Worm (Caenorhabditis elegans) whole organism, L1 larva: Measurements from ENCODE around the gene gst-39.

ENCODE experiments used
- C04F5.9 ChIP-seq: sonication (generic microtip); optimal IDR thresholded peaks from 2 replicates; lab custom pipeline; 2016; ENCODE audit warnings: missing genetic modification characterization, missing compliant biosample characterization
- F16B12.6 ChIP-seq: fragments of 150-350 bp; optimal IDR thresholded peaks from 2 replicates; lab custom pipeline; 2014; ENCODE audit warnings: missing biosample characterization, missing genetic modification characterization
- Y116A8C.19 ChIP-seq: sonication (generic microtip); optimal IDR thresholded peaks from 2 replicates; lab custom pipeline; 2016; ENCODE audit warnings: missing compliant biosample characterization, missing genetic modification characterization, borderline replicate concordance
- aha-1 ChIP-seq: fragments of 150-350 bp; optimal IDR thresholded peaks from 2 replicates; lab custom pipeline; 2014; ENCODE audit warnings: missing biosample characterization, missing genetic modification characterization
- aly-2 ChIP-seq: fragments of 150-350 bp; optimal IDR thresholded peaks from 2 replicates; lab custom pipeline; 2014; ENCODE audit warnings: missing biosample characterization, missing genetic modification characterization
- blmp-1 ChIP-seq: fragments of 150-350 bp; optimal IDR thresholded peaks from 2 replicates; lab custom pipeline; 2014; ENCODE audit warnings: missing biosample characterization, missing genetic modification characterization
- ceh-63 ChIP-seq: fragments of 200-800 bp; sonication (Bioruptor generic); optimal IDR thresholded peaks from 2 replicates; lab custom pipeline; 2018; ENCODE audit warnings: mild to moderate bottlenecking, missing genetic modification characterization, missing compliant biosample characterization
- ceh-8 ChIP-seq: fragments of 200-800 bp; sonication (Bioruptor generic); optimal IDR thresholded peaks from 2 replicates; lab custom pipeline; 2018; ENCODE audit warnings: mild to moderate bottlenecking, missing genetic modification characterization, moderate library complexity, missing compliant biosample characterization
- ceh-88 ChIP-seq: fragments of 200-800 bp; sonication (Bioruptor generic); IDR thresholded peaks from 2 replicates; pipeline ENCODE4 v1.3.6; 2022; ENCODE audit warnings: missing genetic modification characterization, missing compliant biosample characterization
- ceh-90 ChIP-seq: sonication (generic microtip); optimal IDR thresholded peaks from 2 replicates; lab custom pipeline; 2016; ENCODE audit warnings: missing genetic modification characterization, missing compliant biosample characterization
- ces-1 ChIP-seq: fragments of 150-350 bp; optimal IDR thresholded peaks from 2 replicates; lab custom pipeline; 2014; ENCODE audit warnings: missing biosample characterization, missing genetic modification reagents, missing genetic modification characterization
- dpl-1 ChIP-seq, 3 experiments: fragments of 150-350 bp in 2 of 3; sonication (generic microtip) in 1 of 3; optimal IDR thresholded peaks; 2 replicates each; lab custom pipeline; 2014 to 2017; ENCODE audit warnings: missing biosample characterization in 3 of 3, missing genetic modification characterization in 3 of 3, missing genetic modification reagents in 3 of 3
- dsc-1 ChIP-seq: sonication (generic microtip); optimal IDR thresholded peaks from 2 replicates; lab custom pipeline; 2016; ENCODE audit warnings: mild to moderate bottlenecking, missing genetic modification characterization, missing compliant biosample characterization
- egl-27 ChIP-seq, 2 experiments: fragments of 150-350 bp in 1 of 2; sonication (generic microtip); optimal IDR thresholded peaks; 3 replicates each; lab custom pipeline; 2017 to 2018; ENCODE audit warnings: missing biosample characterization in 2 of 2, missing genetic modification characterization in 2 of 2, missing genetic modification reagents in 2 of 2
- elt-3 ChIP-seq, 6 experiments: fragments of 150-350 bp in 1 of 6; sonication (generic microtip); optimal IDR thresholded peaks; 2 replicates each; lab custom pipeline; 2017 to 2018; ENCODE audit warnings: missing biosample characterization in 6 of 6, missing genetic modification characterization in 6 of 6, inconsistent platforms in 1 of 6
- fkh-10 ChIP-seq: sonication (generic microtip); optimal IDR thresholded peaks from 2 replicates; lab custom pipeline; 2017; ENCODE audit warnings: missing biosample characterization, missing genetic modification reagents, missing genetic modification characterization
- fkh-4 ChIP-seq: sonication (generic microtip); optimal IDR thresholded peaks from 2 replicates; lab custom pipeline; 2016; ENCODE audit warnings: missing compliant biosample characterization, missing genetic modification characterization, borderline replicate concordance
- fos-1 ChIP-seq: fragments of 150-350 bp; optimal IDR thresholded peaks from 2 replicates; lab custom pipeline; 2014; ENCODE audit warnings: missing biosample characterization, missing genetic modification characterization
- hlh-17 ChIP-seq: fragments of 200-800 bp; sonication (Bioruptor generic); optimal IDR thresholded peaks from 2 replicates; lab custom pipeline; 2018; ENCODE audit warnings: missing genetic modification characterization, mild to moderate bottlenecking, missing compliant biosample characterization, moderate library complexity, borderline replicate concordance
- hlh-4 ChIP-seq: sonication (generic microtip); optimal IDR thresholded peaks from 2 replicates; lab custom pipeline; 2016; ENCODE audit warnings: mild to moderate bottlenecking, missing genetic modification characterization, missing compliant biosample characterization
- hpl-2 ChIP-seq: fragments of 150-350 bp; optimal IDR thresholded peaks from 2 replicates; lab custom pipeline; 2014; ENCODE audit warnings: missing biosample characterization, missing genetic modification reagents, missing genetic modification characterization
- irx-1 ChIP-seq: sonication (generic microtip); optimal IDR thresholded peaks from 2 replicates; lab custom pipeline; 2016; ENCODE audit warnings: missing genetic modification characterization, missing compliant biosample characterization
- lin-14 ChIP-seq: fragments of 200-800 bp; sonication (Bioruptor generic); optimal IDR thresholded peaks from 2 replicates; lab custom pipeline; 2018; ENCODE audit warnings: mild to moderate bottlenecking, missing genetic modification characterization, moderate library complexity, missing compliant biosample characterization
- lin-15B ChIP-seq: fragments of 150-350 bp; sonication (generic microtip); optimal IDR thresholded peaks from 3 replicates; lab custom pipeline; 2014; ENCODE audit warnings: missing biosample characterization, missing genetic modification characterization
- lin-35 ChIP-seq, 2 experiments: fragments of 150-350 bp; optimal IDR thresholded peaks; 2 replicates each; lab custom pipeline; 2014; ENCODE audit warnings: missing biosample characterization in 2 of 2, missing genetic modification characterization in 2 of 2, missing genetic modification reagents in 2 of 2
- lir-3 ChIP-seq: sonication (generic microtip); optimal IDR thresholded peaks from 2 replicates; lab custom pipeline; 2016; ENCODE audit warnings: mild to moderate bottlenecking, missing genetic modification characterization, moderate library complexity, missing compliant biosample characterization; ENCODE audit not compliant: poor library complexity
- lsy-2 ChIP-seq, 2 experiments: fragments of 150-350 bp; optimal IDR thresholded peaks; 2 replicates each; lab custom pipeline; 2014; ENCODE audit warnings: missing biosample characterization in 2 of 2, missing genetic modification characterization in 2 of 2
- mef-2 ChIP-seq: fragments of 150-350 bp; optimal IDR thresholded peaks from 2 replicates; lab custom pipeline; 2014; ENCODE audit warnings: missing biosample characterization, missing genetic modification characterization
- mep-1 ChIP-seq: fragments of 150-350 bp; optimal IDR thresholded peaks from 2 replicates; lab custom pipeline; 2014; ENCODE audit warnings: missing biosample characterization, missing genetic modification characterization
- nhr-12 ChIP-seq: sonication (generic microtip); optimal IDR thresholded peaks from 2 replicates; lab custom pipeline; 2017; ENCODE audit warnings: missing biosample characterization, missing genetic modification characterization
- nhr-20 ChIP-seq: sonication (generic microtip); optimal IDR thresholded peaks from 2 replicates; lab custom pipeline; 2016; ENCODE audit warnings: mild to moderate bottlenecking, missing genetic modification characterization, missing compliant biosample characterization
- nhr-237 ChIP-seq: fragments of 150-350 bp; optimal IDR thresholded peaks from 2 replicates; lab custom pipeline; 2014; ENCODE audit warnings: missing biosample characterization, missing genetic modification characterization
- nhr-28 ChIP-seq: fragments of 150-350 bp; optimal IDR thresholded peaks from 2 replicates; lab custom pipeline; 2014; ENCODE audit warnings: missing biosample characterization, missing genetic modification characterization
- nhr-71 ChIP-seq: sonication (generic microtip); optimal IDR thresholded peaks from 2 replicates; lab custom pipeline; 2016; ENCODE audit warnings: mild to moderate bottlenecking, missing genetic modification characterization, moderate library complexity, missing compliant biosample characterization
- nhr-76 ChIP-seq: sonication (generic microtip); optimal IDR thresholded peaks from 2 replicates; lab custom pipeline; 2017; ENCODE audit warnings: missing biosample characterization, missing genetic modification characterization
- nhr-77 ChIP-seq: fragments of 150-350 bp; optimal IDR thresholded peaks from 2 replicates; lab custom pipeline; 2014; ENCODE audit warnings: missing biosample characterization, missing genetic modification characterization
- nhr-84 ChIP-seq: sonication (generic microtip); optimal IDR thresholded peaks from 2 replicates; lab custom pipeline; 2017; ENCODE audit warnings: missing biosample characterization, missing genetic modification characterization
- nhr-85 ChIP-seq: sonication (generic microtip); peaks from one replicate; lab custom pipeline; 2016; ENCODE audit warnings: missing genetic modification characterization, inconsistent platforms, missing compliant biosample characterization
- nhr-90 ChIP-seq: sonication (generic microtip); optimal IDR thresholded peaks from 2 replicates; lab custom pipeline; 2016; ENCODE audit warnings: mild to moderate bottlenecking, missing genetic modification characterization, missing compliant biosample characterization; ENCODE audit not compliant: poor library complexity
- pax-3 ChIP-seq: fragments of 200-800 bp; sonication (Bioruptor generic); optimal IDR thresholded peaks from 2 replicates; lab custom pipeline; 2018; ENCODE audit warnings: mild to moderate bottlenecking, missing genetic modification characterization, moderate library complexity, missing compliant biosample characterization
- skn-1 ChIP-seq: fragments of 150-350 bp; optimal IDR thresholded peaks from 2 replicates; lab custom pipeline; 2014; ENCODE audit warnings: missing biosample characterization, missing genetic modification characterization
- snu-23 ChIP-seq: sonication (generic microtip); optimal IDR thresholded peaks from 2 replicates; lab custom pipeline; 2016; ENCODE audit warnings: missing genetic modification characterization, missing compliant biosample characterization
- sox-4 ChIP-seq: sonication (generic microtip); optimal IDR thresholded peaks from 2 replicates; lab custom pipeline; 2016; ENCODE audit warnings: missing genetic modification characterization, missing compliant biosample characterization
- sptf-1 ChIP-seq: fragments of 150-350 bp; optimal IDR thresholded peaks from 2 replicates; lab custom pipeline; 2014; ENCODE audit warnings: missing biosample characterization, missing genetic modification characterization
- sup-37 ChIP-seq: fragments of 200-800 bp; sonication (Bioruptor generic); optimal IDR thresholded peaks from 2 replicates; lab custom pipeline; 2018; ENCODE audit warnings: mild to moderate bottlenecking, missing genetic modification characterization, missing compliant biosample characterization
- swsn-7 ChIP-seq: sonication (generic microtip); optimal IDR thresholded peaks from 2 replicates; lab custom pipeline; 2016; ENCODE audit warnings: missing genetic modification characterization, missing compliant biosample characterization
- unc-130 ChIP-seq: fragments of 150-350 bp; optimal IDR thresholded peaks from 2 replicates; lab custom pipeline; 2017; ENCODE audit warnings: missing biosample characterization, missing genetic modification characterization, inconsistent platforms
- unc-30 ChIP-seq: sonication (generic microtip); optimal IDR thresholded peaks from 2 replicates; lab custom pipeline; 2017; ENCODE audit warnings: missing biosample characterization, missing genetic modification characterization
- unc-86 ChIP-seq: sonication (generic microtip); optimal IDR thresholded peaks from 2 replicates; lab custom pipeline; 2016; ENCODE audit warnings: missing genetic modification characterization, missing compliant biosample characterization
- unc-98 ChIP-seq: fragments of 200-800 bp; sonication (Bioruptor generic); IDR thresholded peaks from 2 replicates; pipeline ENCODE4 v1.3.6; 2022; ENCODE audit warnings: missing genetic modification characterization, missing compliant biosample characterization
- vab-15 ChIP-seq: sonication (generic microtip); optimal IDR thresholded peaks from 2 replicates; lab custom pipeline; 2017; ENCODE audit warnings: missing genotype, mild to moderate bottlenecking, missing genetic modification characterization, missing compliant biosample characterization
- xbp-1 ChIP-seq: sonication (generic microtip); optimal IDR thresholded peaks from 2 replicates; lab custom pipeline; 2016; ENCODE audit warnings: missing genetic modification characterization, missing compliant biosample characterization
- zag-1 ChIP-seq: fragments of 150-350 bp; optimal IDR thresholded peaks from 2 replicates; lab custom pipeline; 2014; ENCODE audit warnings: missing biosample characterization, missing genetic modification characterization
- zip-4 ChIP-seq: fragments of 200-800 bp; sonication (Bioruptor generic); optimal IDR thresholded peaks from 2 replicates; lab custom pipeline; 2018; ENCODE audit warnings: mild to moderate bottlenecking, missing genetic modification characterization, moderate library complexity, missing compliant biosample characterization

The gst-39 gene

ce11 chrII:15195346-15195745, 23.6 kb upstream of the gst-39 start:
- TF ChIP-seq Y116A8C.19 (tag; lab: Kevin White, UChicago) (no peak), vab-15 (no peak), unc-130 (tag; lab: Kevin White, UChicago) (no peak), ceh-90 (tag; lab: Kevin White, UChicago) (no peak), ces-1 (GFP tag; lab: Kevin White, UChicago) (no peak), lir-3 (tag; lab: Kevin White, UChicago) (peak; percentile 7), mef-2 (tag; lab: Kevin White, UChicago) (no peak), hlh-4 (tag; lab: Kevin White, UChicago) (no peak), nhr-85 (tag; lab: Kevin White, UChicago) (no peak), sox-4 (tag; lab: Kevin White, UChicago) (no peak), hpl-2 (GFP tag; lab: Kevin White, UChicago) (no peak), nhr-237 (tag; lab: Kevin White, UChicago) (no peak), snu-23 (peak; percentile 36), fos-1 (tag; lab: Kevin White, UChicago) (no peak), egl-27 (tag; optimal IDR thresholded peaks at IDR 0.05; lab: Kevin White, UChicago) (no peak), aly-2 (tag; lab: Kevin White, UChicago) (no peak), C04F5.9 (tag; lab: Kevin White, UChicago) (no peak), mep-1 (no peak), nhr-77 (tag; lab: Kevin White, UChicago) (no peak), aha-1 (tag; lab: Kevin White, UChicago) (no peak), pax-3 (no peak), xbp-1 (tag; lab: Kevin White, UChicago) (no peak), nhr-28 (tag; lab: Kevin White, UChicago) (no peak), unc-98 (GFP tag; lab: Robert Waterston, UW) (no peak), ceh-88 (GFP tag; lab: Robert Waterston, UW) (no peak), nhr-71 (tag; lab: Kevin White, UChicago) (peak; percentile 57), elt-3 (tag; optimal IDR thresholded peaks at IDR 0.05; lab: Kevin White, UChicago) (no peak), sup-37 (GFP tag; lab: Kevin White, UChicago) (no peak), nhr-84 (tag; lab: Kevin White, UChicago) (no peak), dpl-1 (GFP tag; optimal IDR thresholded peaks at IDR 0.05; lab: Kevin White, UChicago) (peak in 1 of 3 experiments; percentile 25), nhr-12 (no peak), hlh-17 (no peak), F16B12.6 (tag; lab: Kevin White, UChicago) (no peak), fkh-10 (no peak), blmp-1 (tag; lab: Kevin White, UChicago) (peak; percentile 32), ceh-63 (GFP tag; lab: Kevin White, UChicago) (no peak), lin-35 (GFP tag; optimal IDR thresholded peaks at IDR 0.05; lab: Kevin White, UChicago) (peak in 1 of 2 experiments; percentile 69), swsn-7 (tag; lab: Kevin White, UChicago) (no peak), nhr-20 (tag; lab: Kevin White, UChicago) (peak; percentile 48), zag-1 (tag; lab: Kevin White, UChicago) (no peak), unc-30 (no peak), dsc-1 (tag; lab: Kevin White, UChicago) (no peak), irx-1 (tag; lab: Kevin White, UChicago) (no peak), ceh-8 (GFP tag; lab: Kevin White, UChicago) (no peak), skn-1 (tag; lab: Kevin White, UChicago) (peak; percentile 27), sptf-1 (no peak), zip-4 (no peak), lsy-2 (tag; optimal IDR thresholded peaks at IDR 0.05; lab: Kevin White, UChicago) (no peak), nhr-90 (no peak), fkh-4 (tag; lab: Kevin White, UChicago) (no peak), unc-86 (tag; lab: Kevin White, UChicago) (no peak), lin-15B (tag; lab: Kevin White, UChicago) (no peak), lin-14 (GFP tag; lab: Kevin White, UChicago) (peak; percentile 35), nhr-76 (no peak)
